Fruit fly (Drosophila melanogaster): ENCODE data around the gene mus81.

Gene mus81

DNA sequence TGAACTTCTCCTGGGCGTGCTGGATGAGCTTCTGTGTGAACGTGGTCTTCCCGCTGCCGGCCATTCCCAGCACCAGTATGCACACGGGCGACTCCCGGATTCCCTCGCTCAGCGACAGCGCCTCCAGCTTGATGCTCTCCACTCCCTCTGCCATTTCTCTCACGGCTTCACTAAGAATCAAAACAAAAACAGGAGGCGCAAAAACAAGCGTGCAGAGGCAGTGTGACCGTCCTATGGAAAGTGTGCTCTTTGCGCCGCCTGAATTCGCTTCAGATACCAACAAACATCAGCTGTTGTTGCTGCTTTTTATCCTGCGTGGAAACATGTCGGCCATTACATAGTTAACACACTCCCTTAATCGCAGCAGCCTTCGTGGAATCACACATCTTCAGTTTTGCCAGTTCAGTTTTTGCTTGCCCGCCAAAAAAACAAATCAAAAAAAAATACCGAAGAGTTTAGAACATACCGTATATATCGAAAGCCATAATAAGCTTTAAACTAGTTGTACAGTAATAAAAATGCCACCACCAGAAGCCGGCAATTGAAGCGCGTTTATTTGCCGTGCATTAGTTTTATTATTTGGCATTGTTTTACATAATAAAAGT is at the start of gene mus81, which contains the start of gene CG3704 (continued):
- TF ChIP-seq Abd-B (GFP tag; optimal IDR thresholded peaks at IDR 0.05) (no peak), sna (GFP tag; IDR thresholded peaks at IDR 0.05; ENCODE audit: partially characterized antibody) (peak; percentile 58; the same call in 1 of the 2 replicates), cad (GFP tag; optimal IDR thresholded peaks at IDR 0.05) (no peak), Blimp-1 (GFP tag; optimal IDR thresholded peaks at IDR 0.05) (no peak), lola (GFP tag; optimal IDR thresholded peaks at IDR 0.05) (no peak), CG15011 (GFP tag; optimal IDR thresholded peaks at IDR 0.05) (no peak), crp (GFP tag; optimal IDR thresholded peaks at IDR 0.05) (peak in 1 of 2 experiments; percentile 79), CG2875 (GFP tag; optimal IDR thresholded peaks at IDR 0.05) (no peak), CG15514 (GFP tag; optimal IDR thresholded peaks at IDR 0.05) (peak; percentile 72), klu (GFP tag; IDR thresholded peaks at IDR 0.05) (no peak), sisA (GFP tag; IDR thresholded peaks at IDR 0.05) (no peak), chinmo (GFP tag; IDR thresholded peaks at IDR 0.05; ENCODE audit: partially characterized antibody) (no peak), YL-1 (GFP tag; optimal IDR thresholded peaks at IDR 0.05) (peak; percentile 44), CG3281 (GFP tag; optimal IDR thresholded peaks at IDR 0.05) (no peak), CG6765 (GFP tag; optimal IDR thresholded peaks at IDR 0.05) (no peak), dmrt99B (tag; optimal IDR thresholded peaks at IDR 0.05) (no peak), CG2712 (tag; optimal IDR thresholded peaks at IDR 0.05) (peak; percentile 7), pb (GFP tag; optimal IDR thresholded peaks at IDR 0.05) (no peak), Hmr (GFP tag; optimal IDR thresholded peaks at IDR 0.05) (no peak), ato (GFP tag; IDR thresholded peaks at IDR 0.05; ENCODE audit: partially characterized antibody) (no peak), h (optimal IDR thresholded peaks at IDR 0.05) (no peak), gsb (GFP tag; IDR thresholded peaks at IDR 0.05) (no peak), CG17359 (tag; optimal IDR thresholded peaks at IDR 0.05) (no peak), CG31441 (GFP tag; IDR thresholded peaks at IDR 0.05) (no peak), CG10959 (GFP tag; IDR thresholded peaks at IDR 0.05) (no peak), toy (GFP tag; IDR thresholded peaks at IDR 0.05) (no peak), Fer2 (tag; optimal IDR thresholded peaks at IDR 0.05) (no peak), CG9797 (GFP tag; optimal IDR thresholded peaks at IDR 0.05) (peak; percentile 87), CTCF (GFP tag; optimal IDR thresholded peaks at IDR 0.05) (peak; percentile 26), unpg (GFP tag; optimal IDR thresholded peaks at IDR 0.05) (no peak), CG1647 (GFP tag; optimal IDR thresholded peaks at IDR 0.05) (no peak), Myb (GFP tag; optimal IDR thresholded peaks at IDR 0.05) (peak; percentile 47), GATAe (GFP tag; conservative IDR thresholded peaks at IDR 0.05) (no peak), sima (GFP tag; optimal IDR thresholded peaks at IDR 0.05) (no peak), CG14014 (GFP tag; IDR thresholded peaks at IDR 0.05) (no peak), CG13894 (tag; optimal IDR thresholded peaks at IDR 0.05) (no peak), CG12391 (tag; optimal IDR thresholded peaks at IDR 0.05) (peak; percentile 3), NFAT (GFP tag; IDR thresholded peaks at IDR 0.05) (no peak), CG18476 (GFP tag; optimal IDR thresholded peaks at IDR 0.05) (no peak), Sox102F (GFP tag; optimal IDR thresholded peaks at IDR 0.05) (no peak), az2 (GFP tag; optimal IDR thresholded peaks at IDR 0.05) (no peak), inv (GFP tag; IDR thresholded peaks at IDR 0.05; ENCODE audit: partially characterized antibody) (peak; percentile 35; the same call in 1 of the 2 replicates), Hsf (GFP tag; optimal IDR thresholded peaks at IDR 0.05) (peak; percentile 4), CG9727 (GFP tag; optimal IDR thresholded peaks at IDR 0.05) (no peak), CG6813 (GFP tag; optimal IDR thresholded peaks at IDR 0.05) (no peak), ab (GFP tag; optimal IDR thresholded peaks at IDR 0.05) (no peak), pfk (GFP tag; optimal IDR thresholded peaks at IDR 0.05) (no peak), Nf-YB (GFP tag; optimal IDR thresholded peaks at IDR 0.05) (no peak), ro (GFP tag; IDR thresholded peaks at IDR 0.05) (no peak), Ptx1 (GFP tag; IDR thresholded peaks at IDR 0.05) (no peak)
